Worm (Caenorhabditis elegans) whole organism, L4 larva: ENCODE results near the gene K03H6.5.

Experiments used
- D1046.2 ChIP-seq: fragments of 200-800 bp; sonication (Bioruptor generic); IDR thresholded peaks from 2 replicates; pipeline ENCODE4 v1.3.6; 2022; ENCODE audit warnings: missing genetic modification characterization, missing compliant biosample characterization
- F26F4.8 ChIP-seq: fragments of 200-800 bp; sonication (Bioruptor generic); conservative IDR thresholded peaks from 2 replicates; pipeline ENCODE4 v1.3.6; 2022; ENCODE audit warnings: missing genetic modification characterization, missing compliant biosample characterization
- F49E8.2 ChIP-seq: sonication (generic microtip); optimal IDR thresholded peaks from 2 replicates; lab custom pipeline; 2016; ENCODE audit warnings: missing compliant biosample characterization, mild to moderate bottlenecking, missing genetic modification characterization, borderline replicate concordance
- Y105C5A.15 ChIP-seq: fragments of 200-800 bp; sonication (Bioruptor generic); IDR thresholded peaks from 2 replicates; pipeline ENCODE4 v1.3.6; 2022; ENCODE audit warnings: missing genetic modification characterization, missing compliant biosample characterization
- Y48G9A.11 ChIP-seq: fragments of 200-800 bp; sonication (Bioruptor generic); IDR thresholded peaks from 2 replicates; pipeline ENCODE4 v1.3.6; 2022; ENCODE audit warnings: missing genetic modification reagents, missing genetic modification characterization, missing compliant biosample characterization
- aha-1 ChIP-seq: fragments of 150-350 bp; peaks from one replicate; lab custom pipeline; 2014; ENCODE audit warnings: missing biosample characterization, missing genetic modification characterization
- ama-1 ChIP-seq: fragments of 150-350 bp; optimal IDR thresholded peaks from 2 replicates; lab custom pipeline; 2014; ENCODE audit warnings: inconsistent platforms, mixed read lengths
- arid-1 ChIP-seq: fragments of 200-800 bp; sonication (Bioruptor generic); conservative IDR thresholded peaks from 2 replicates; pipeline ENCODE4 v1.3.6; 2022; ENCODE audit warnings: missing genetic modification reagents, missing genetic modification characterization, missing compliant biosample characterization
- attf-4 ChIP-seq: sonication (generic microtip); optimal IDR thresholded peaks from 3 replicates; lab custom pipeline; 2017; ENCODE audit warnings: missing biosample characterization, missing genetic modification characterization
- ceh-32 ChIP-seq: sonication (generic microtip); optimal IDR thresholded peaks from 2 replicates; lab custom pipeline; 2016; ENCODE audit warnings: mild to moderate bottlenecking, missing genetic modification characterization, missing compliant biosample characterization; ENCODE audit not compliant: poor library complexity
- cey-2 ChIP-seq: sonication (generic microtip); optimal IDR thresholded peaks from 3 replicates; lab custom pipeline; 2017; ENCODE audit warnings: missing genetic modification characterization, mild to moderate bottlenecking, missing compliant biosample characterization, antibody characterized with exemption, borderline replicate concordance; ENCODE audit not compliant: insufficient read depth
- daf-19 ChIP-seq: fragments of 200-800 bp; sonication (Bioruptor generic); conservative IDR thresholded peaks from 2 replicates; pipeline ENCODE4 v1.3.6; 2022; ENCODE audit warnings: missing genetic modification characterization, missing compliant biosample characterization
- daf-8 ChIP-seq: fragments of 200-800 bp; sonication (Bioruptor generic); IDR thresholded peaks from 2 replicates; pipeline ENCODE4 v1.3.6; 2022; ENCODE audit warnings: missing genetic modification characterization, missing compliant biosample characterization
- dpl-1 ChIP-seq: fragments of 150-350 bp; optimal IDR thresholded peaks from 2 replicates; lab custom pipeline; 2014; ENCODE audit warnings: missing biosample characterization, missing genetic modification reagents, missing genetic modification characterization
- duxl-1 ChIP-seq: sonication (generic microtip); optimal IDR thresholded peaks from 2 replicates; lab custom pipeline; 2016; ENCODE audit warnings: mild to moderate bottlenecking, missing genetic modification characterization, moderate library complexity, missing compliant biosample characterization; ENCODE audit not compliant: poor library complexity
- dve-1 ChIP-seq: sonication (generic microtip); optimal IDR thresholded peaks from 2 replicates; lab custom pipeline; 2017; ENCODE audit warnings: antibody characterized with exemption, mild to moderate bottlenecking, missing genetic modification characterization, missing compliant biosample characterization; ENCODE audit not compliant: insufficient read depth
- egl-27 ChIP-seq: sonication (generic microtip); optimal IDR thresholded peaks from 3 replicates; lab custom pipeline; 2017; ENCODE audit warnings: missing biosample characterization, missing genetic modification reagents, missing genetic modification characterization
- egl-43 ChIP-seq: fragments of 200-800 bp; sonication (Bioruptor generic); IDR thresholded peaks from 2 replicates; pipeline ENCODE4 v1.3.6; 2022; ENCODE audit warnings: missing genetic modification reagents, missing genetic modification characterization, missing compliant biosample characterization
- fkh-10 ChIP-seq: fragments of 150-350 bp; optimal IDR thresholded peaks from 2 replicates; lab custom pipeline; 2014; ENCODE audit warnings: missing biosample characterization, missing genetic modification reagents, missing genetic modification characterization
- fos-1 ChIP-seq: fragments of 150-350 bp; optimal IDR thresholded peaks from 2 replicates; lab custom pipeline; 2014; ENCODE audit warnings: missing biosample characterization, missing genetic modification characterization
- gei-8 ChIP-seq: fragments of 200-800 bp; sonication (Bioruptor generic); optimal IDR thresholded peaks from 2 replicates; lab custom pipeline; 2018; ENCODE audit warnings: mild to moderate bottlenecking, missing genetic modification characterization, missing compliant biosample characterization
- hlh-30 ChIP-seq: sonication (generic microtip); optimal IDR thresholded peaks from 2 replicates; lab custom pipeline; 2017; ENCODE audit warnings: antibody characterized with exemption, mild to moderate bottlenecking, missing genetic modification characterization, missing compliant biosample characterization; ENCODE audit not compliant: insufficient read depth
- hmg-1.1 ChIP-seq: fragments of 200-800 bp; sonication (Bioruptor generic); IDR thresholded peaks from 2 replicates; pipeline ENCODE4 v1.3.6; 2022; ENCODE audit warnings: missing genetic modification reagents, missing genetic modification characterization, missing compliant biosample characterization
- lin-1 ChIP-seq: fragments of 200-800 bp; sonication (Bioruptor generic); IDR thresholded peaks from 2 replicates; pipeline ENCODE4 v1.3.6; 2022; ENCODE audit warnings: missing genetic modification reagents, missing genetic modification characterization, missing compliant biosample characterization
- lin-13 ChIP-seq: fragments of 150-350 bp; optimal IDR thresholded peaks from 2 replicates; lab custom pipeline; 2014; ENCODE audit warnings: missing biosample characterization, missing genetic modification reagents, missing genetic modification characterization
- lin-15B ChIP-seq: fragments of 150-350 bp; sonication (generic microtip); optimal IDR thresholded peaks from 3 replicates; lab custom pipeline; 2014; ENCODE audit warnings: missing biosample characterization, missing genetic modification characterization
- lin-39 ChIP-seq: fragments of 150-350 bp; optimal IDR thresholded peaks from 2 replicates; lab custom pipeline; 2014; ENCODE audit warnings: missing biosample characterization, missing genetic modification reagents, missing genetic modification characterization
- madf-5 ChIP-seq, 2 experiments: fragments of 200-800 bp; sonication (Bioruptor generic); IDR thresholded peaks; 2 replicates each; pipeline ENCODE4 v1.3.6; 2022; ENCODE audit warnings: missing compliant biosample characterization in 2 of 2, missing genetic modification characterization in 2 of 2
- madf-9 ChIP-seq: fragments of 200-800 bp; sonication (Bioruptor generic); conservative IDR thresholded peaks from 2 replicates; pipeline ENCODE4 v1.3.6; 2022; ENCODE audit warnings: missing genetic modification reagents, missing genetic modification characterization, missing compliant biosample characterization
- mes-2 ChIP-seq: sonication (generic microtip); optimal IDR thresholded peaks from 2 replicates; lab custom pipeline; 2016; ENCODE audit warnings: missing genotype, mild to moderate bottlenecking, missing genetic modification characterization, missing compliant biosample characterization; ENCODE audit not compliant: poor library complexity, severe bottlenecking
- nhr-10 ChIP-seq: fragments of 150-350 bp; optimal IDR thresholded peaks from 2 replicates; lab custom pipeline; 2014; ENCODE audit warnings: missing biosample characterization, missing genetic modification characterization
- nhr-237 ChIP-seq: sonication (generic microtip); optimal IDR thresholded peaks from 2 replicates; lab custom pipeline; 2017; ENCODE audit warnings: missing biosample characterization, missing genetic modification characterization
- nhr-25 ChIP-seq: sonication (generic microtip); optimal IDR thresholded peaks from 2 replicates; lab custom pipeline; 2017; ENCODE audit warnings: missing genetic modification characterization, mild to moderate bottlenecking, missing compliant biosample characterization, antibody characterized with exemption, moderate library complexity, borderline replicate concordance; ENCODE audit not compliant: insufficient read depth
- nhr-6 ChIP-seq: fragments of 150-350 bp; optimal IDR thresholded peaks from 2 replicates; lab custom pipeline; 2014; ENCODE audit warnings: missing biosample characterization, missing genetic modification characterization
- php-3 ChIP-seq: fragments of 200-800 bp; sonication (Bioruptor generic); IDR thresholded peaks from 2 replicates; pipeline ENCODE4 v1.3.6; 2022; ENCODE audit warnings: missing genetic modification reagents, missing genetic modification characterization, missing compliant biosample characterization
- pqm-1 ChIP-seq: sonication (generic microtip); optimal IDR thresholded peaks from 2 replicates; lab custom pipeline; 2017; ENCODE audit warnings: missing biosample characterization, missing genetic modification characterization
- set-16 ChIP-seq: fragments of 200-800 bp; sonication (Bioruptor generic); IDR thresholded peaks from 2 replicates; pipeline ENCODE4 v1.3.6; 2022; ENCODE audit warnings: missing genetic modification reagents, missing genetic modification characterization, missing compliant biosample characterization
- unc-130 ChIP-seq: sonication (generic microtip); optimal IDR thresholded peaks from 2 replicates; lab custom pipeline; 2016; ENCODE audit warnings: missing genetic modification reagents, missing genetic modification characterization, missing compliant biosample characterization
- unc-39 ChIP-seq: sonication (generic microtip); optimal IDR thresholded peaks from 2 replicates; lab custom pipeline; 2017; ENCODE audit warnings: missing biosample characterization, missing genetic modification characterization
- unc-62 ChIP-seq, 3 experiments: fragments of 150-350 bp in 1 of 3; sonication (generic microtip); optimal IDR thresholded peaks in 2 of 3; peaks in 1 of 3; 1 replicate in 1 of 3; 2 replicates in 2 of 3; lab custom pipeline; 2014 to 2017; ENCODE audit warnings: missing biosample characterization in 3 of 3, missing genetic modification characterization in 3 of 3, missing genetic modification reagents in 3 of 3, missing genotype in 1 of 3
- vab-7 ChIP-seq: fragments of 200-800 bp; sonication (Bioruptor generic); IDR thresholded peaks from 2 replicates; pipeline ENCODE4 v1.3.6; 2022; ENCODE audit warnings: missing genetic modification reagents, missing genetic modification characterization, missing compliant biosample characterization
- zfp-3 ChIP-seq: fragments of 200-800 bp; sonication (Bioruptor generic); conservative IDR thresholded peaks from 2 replicates; pipeline ENCODE4 v1.3.6; 2022; ENCODE audit warnings: missing genetic modification reagents, missing genetic modification characterization, missing compliant biosample characterization

K03H6.5 gene

ce11 chrIV:1548457-1548861 is 12.2 kb upstream of the K03H6.5 start, which contains the start of gene col-107:
col-107 (plus strand) TSS chrIV:1548721.
- TF ChIP-seq unc-130 (GFP tag; lab: Kevin White, UChicago) (no peak), vab-7 (no peak), unc-39 (no peak), arid-1 (GFP tag; lab: Robert Waterston, UW) (0 out of 2 replicates have a peak, but pooled peaks have one; percentile 11), lin-13 (GFP tag; lab: Kevin White, UChicago) (no peak), ama-1 (peak; percentile 85), daf-19 (GFP tag; lab: Robert Waterston, UW) (no peak), lin-39 (no peak), fkh-10 (GFP tag; lab: Kevin White, UChicago) (no peak), unc-62 (GFP tag; optimal IDR thresholded peaks at IDR 0.05 in 1 of 2; lab: Kevin White, UChicago) (no peak), unc-62 (tag; optimal IDR thresholded peaks at IDR 0.05; lab: Kevin White, UChicago) (no peak), dve-1 (tag; lab: Kevin White, UChicago) (no peak), hmg-1.1 (no peak), fos-1 (no peak), F26F4.8 (GFP tag; lab: Robert Waterston, UW) (0 out of 2 replicates have a peak, but pooled peaks have one; percentile 9), D1046.2 (no peak), hlh-30 (tag; lab: Kevin White, UChicago) (no peak), nhr-237 (tag; lab: Kevin White, UChicago) (no peak), aha-1 (tag; lab: Kevin White, UChicago) (peak; percentile 70), nhr-25 (peak; percentile 1), dpl-1 (GFP tag; lab: Kevin White, UChicago) (no peak), egl-43 (GFP tag; lab: Robert Waterston, UW) (no peak), gei-8 (no peak), ceh-32 (no peak), nhr-10 (tag; lab: Kevin White, UChicago) (no peak), lin-15B (tag; lab: Kevin White, UChicago) (no peak), Y105C5A.15 (GFP tag; lab: Robert Waterston, UW) (no peak), nhr-6 (tag; lab: Kevin White, UChicago) (no peak), zfp-3 (GFP tag; lab: Robert Waterston, UW) (no peak), F49E8.2 (tag; lab: Kevin White, UChicago) (no peak), attf-4 (tag; lab: Kevin White, UChicago) (no peak), egl-27 (tag; lab: Kevin White, UChicago) (no peak), cey-2 (tag; lab: Kevin White, UChicago) (no peak), Y48G9A.11 (no peak), daf-8 (GFP tag; lab: Robert Waterston, UW) (no peak), php-3 (no peak), madf-5 (GFP tag; IDR thresholded peaks at IDR 0.05; lab: Robert Waterston, UW) (no peak), mes-2 (peak; percentile 16), set-16 (GFP tag; lab: Robert Waterston, UW) (no peak), pqm-1 (no peak), duxl-1 (tag; lab: Kevin White, UChicago) (no peak), madf-9 (no peak), lin-1 (GFP tag; lab: Robert Waterston, UW) (no peak)
- TF ChIP-seq, all 104 proteins: peak for 6
